Fruit fly (Drosophila melanogaster): Measurements from ENCODE around the gene CG4953.

CG4953 gene

dm6 chr2L:10280772-10281171, 14.3 kb downstream of the CG4953 start, which contains the start of gene CG34043:
CG34043 (minus strand) TSS chr2L:10280872.
- TF ChIP-seq CG5204 (GFP tag; optimal IDR thresholded peaks at IDR 0.05) (no peak), Hr96 (GFP tag; optimal IDR thresholded peaks at IDR 0.05) (no peak), ovo (GFP tag; optimal IDR thresholded peaks at IDR 0.05) (no peak), CG7045 (GFP tag; optimal IDR thresholded peaks at IDR 0.05) (no peak), Crg-1 (GFP tag; optimal IDR thresholded peaks at IDR 0.05) (no peak), CG1620 (GFP tag; optimal IDR thresholded peaks at IDR 0.05) (no peak), pad (GFP tag; optimal IDR thresholded peaks at IDR 0.05) (no peak), Mnt (GFP tag; optimal IDR thresholded peaks at IDR 0.05) (no peak), tj (GFP tag; optimal IDR thresholded peaks at IDR 0.05) (no peak), cnc (optimal IDR thresholded peaks at IDR 0.05) (no peak), toe (GFP tag; optimal IDR thresholded peaks at IDR 0.05) (no peak), CG11617 (GFP tag; optimal IDR thresholded peaks at IDR 0.05) (no peak), CG33017 (tag; optimal IDR thresholded peaks at IDR 0.05) (no peak), CG7101 (tag; optimal IDR thresholded peaks at IDR 0.05) (no peak), bab1 (GFP tag; optimal IDR thresholded peaks at IDR 0.05) (no peak), CG14711 (tag; optimal IDR thresholded peaks at IDR 0.05) (no peak), kay (GFP tag; ENCODE audit: borderline replicate concordance) (no peak), cic (GFP tag; optimal IDR thresholded peaks at IDR 0.05) (no peak), Clk (GFP tag; optimal IDR thresholded peaks at IDR 0.05) (no peak)

dm6 chr2L:10291276-10291675, 24.8 kb downstream of the CG4953 start:
- no peak for TF ChIP-seq CG5204 (GFP tag; optimal IDR thresholded peaks at IDR 0.05)
- peak; percentile 61 for TF ChIP-seq kay (GFP tag; ENCODE audit: borderline replicate concordance)

- peak; percentile 1 for TF ChIP-seq tj (GFP tag; optimal IDR thresholded peaks at IDR 0.05)
- no peak for TF ChIP-seq CG5204 (GFP tag; optimal IDR thresholded peaks at IDR 0.05)
- no peak for TF ChIP-seq Clk (GFP tag; optimal IDR thresholded peaks at IDR 0.05)
- TF ChIP-seq cic (GFP tag; optimal IDR thresholded peaks at IDR 0.05), result peak; percentile 14
- TF ChIP-seq CG11617 (GFP tag; optimal IDR thresholded peaks at IDR 0.05), result peak; percentile 53
- peak; percentile 55 for TF ChIP-seq CG7101 (tag; optimal IDR thresholded peaks at IDR 0.05)
- TF ChIP-seq Mnt (GFP tag; optimal IDR thresholded peaks at IDR 0.05), result peak; percentile 56
- TF ChIP-seq ovo (GFP tag; optimal IDR thresholded peaks at IDR 0.05), result no peak
- TF ChIP-seq CG12768 (GFP tag; optimal IDR thresholded peaks at IDR 0.05), result peak; percentile 30
- peak; percentile 68 for TF ChIP-seq bab1 (GFP tag; optimal IDR thresholded peaks at IDR 0.05)
- TF ChIP-seq pad (GFP tag; optimal IDR thresholded peaks at IDR 0.05), result no peak
- peak; percentile 62 for TF ChIP-seq CG33017 (tag; optimal IDR thresholded peaks at IDR 0.05)
- TF ChIP-seq kay (GFP tag; ENCODE audit: borderline replicate concordance), result no peak
- TF ChIP-seq CG1620 (GFP tag; optimal IDR thresholded peaks at IDR 0.05), result peak; percentile 14
- no peak for TF ChIP-seq cnc (optimal IDR thresholded peaks at IDR 0.05)
- peak; percentile 61 for TF ChIP-seq CG7045 (GFP tag; optimal IDR thresholded peaks at IDR 0.05)
- TF ChIP-seq CG14711 (tag; optimal IDR thresholded peaks at IDR 0.05), result peak; percentile 58
- TF ChIP-seq Crg-1 (GFP tag; optimal IDR thresholded peaks at IDR 0.05), result no peak
- TF ChIP-seq toe (GFP tag; optimal IDR thresholded peaks at IDR 0.05), result no peak
- TF ChIP-seq Hr96 (GFP tag; optimal IDR thresholded peaks at IDR 0.05), result no peak
These were observed 25.6 kb downstream of the CG4953 start, which contains the start of gene Ufd4 for dm6 chr2L:10292066-10292560. Ufd4 (minus strand) TSS chr2L:10292365.

dm6 chr2L:10294798-10295669, 28.5 kb downstream of the CG4953 start, which contains the start of gene Hand:
Hand (minus strand) TSS chr2L:10295385.
- TF ChIP-seq CG7045 (GFP tag; optimal IDR thresholded peaks at IDR 0.05) (no peak), kay (GFP tag; ENCODE audit: borderline replicate concordance) (peak; percentile 93)

- TF ChIP-seq kay (GFP tag; ENCODE audit: borderline replicate concordance) (peak; percentile 75), tj (GFP tag; optimal IDR thresholded peaks at IDR 0.05) (peak; percentile 4), CG14711 (tag; optimal IDR thresholded peaks at IDR 0.05) (no peak)
These were observed 31.8 kb downstream of the CG4953 start for dm6 chr2L:10298306-10298705.

DNA sequence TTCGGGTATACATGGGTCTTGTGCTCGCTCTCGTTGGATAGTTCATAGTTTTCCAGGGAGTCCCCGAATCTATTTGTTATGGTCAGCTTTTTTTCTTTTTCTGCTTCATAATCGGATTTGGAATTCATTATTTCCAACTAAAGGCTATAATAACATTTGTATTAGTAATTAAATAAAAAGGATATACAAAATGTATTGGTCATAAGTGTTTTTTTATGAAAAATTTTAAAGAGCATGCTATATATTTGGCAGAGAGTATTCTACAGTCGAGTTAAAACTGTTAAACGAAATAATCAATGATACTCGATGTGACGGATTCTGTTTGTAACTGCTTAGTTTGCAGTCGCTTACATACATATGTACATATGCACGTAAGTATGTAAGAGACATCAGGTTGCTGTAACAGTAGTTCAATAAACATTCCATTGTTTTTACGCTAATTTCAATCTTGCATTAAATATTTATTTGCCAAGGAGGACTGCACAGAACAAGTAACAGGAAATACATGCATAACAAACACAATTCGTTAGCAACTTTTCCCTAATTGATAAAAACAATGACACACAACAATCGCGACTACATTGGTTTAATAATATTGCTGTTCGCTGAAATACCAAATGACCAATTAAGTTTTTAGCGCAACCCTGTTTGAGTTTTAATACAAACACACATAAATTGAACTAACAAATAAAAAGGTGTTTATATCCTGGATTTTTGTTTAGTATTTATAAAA, 32.7 kb downstream of the CG4953 start:
- TF ChIP-seq CG1620 (GFP tag; optimal IDR thresholded peaks at IDR 0.05) (no peak), kay (GFP tag; ENCODE audit: borderline replicate concordance) (peak; percentile 93), tj (GFP tag; optimal IDR thresholded peaks at IDR 0.05) (peak; percentile 30)

DNA sequence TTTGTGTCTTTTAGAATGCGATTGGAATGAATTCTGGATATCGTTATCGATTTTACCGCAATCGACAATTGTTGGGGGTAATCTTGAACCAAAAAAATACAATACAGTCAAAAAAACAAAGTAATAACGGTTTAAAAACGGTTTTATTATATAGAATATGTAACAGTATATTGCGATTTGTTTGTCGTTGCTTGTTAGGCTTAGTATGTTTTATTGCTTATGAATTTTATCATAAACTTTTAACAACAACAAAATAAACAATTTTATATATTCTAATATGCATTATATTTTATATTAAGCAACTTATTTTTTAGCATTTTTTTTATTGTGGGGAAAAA, 33.3 kb downstream of the CG4953 start, which contains the start of gene CYLD:
Gene CYLD, minus strand, starts transcription at position 38 of the 338 bp plus-strand sequence.
- peak; percentile 63 for TF ChIP-seq CG14711 (tag; optimal IDR thresholded peaks at IDR 0.05)
- TF ChIP-seq CG7045 (GFP tag; optimal IDR thresholded peaks at IDR 0.05), result peak; percentile 21
- TF ChIP-seq CG1620 (GFP tag; optimal IDR thresholded peaks at IDR 0.05), result no peak
- TF ChIP-seq bab1 (GFP tag; optimal IDR thresholded peaks at IDR 0.05), result peak; percentile 62
- peak; percentile 5 for TF ChIP-seq Crg-1 (GFP tag; optimal IDR thresholded peaks at IDR 0.05)
- TF ChIP-seq pad (GFP tag; optimal IDR thresholded peaks at IDR 0.05), result no peak
- TF ChIP-seq toe (GFP tag; optimal IDR thresholded peaks at IDR 0.05), result no peak
- peak; percentile 2 for TF ChIP-seq tj (GFP tag; optimal IDR thresholded peaks at IDR 0.05)
- peak; percentile 70 for TF ChIP-seq CG11617 (GFP tag; optimal IDR thresholded peaks at IDR 0.05)
- TF ChIP-seq cic (GFP tag; optimal IDR thresholded peaks at IDR 0.05), result no peak
- no peak for TF ChIP-seq Hr96 (GFP tag; optimal IDR thresholded peaks at IDR 0.05)
- peak; percentile 55 for TF ChIP-seq CG33017 (tag; optimal IDR thresholded peaks at IDR 0.05)
- peak; percentile 73 for TF ChIP-seq CG7101 (tag; optimal IDR thresholded peaks at IDR 0.05)

Data from whole organism, adult.